Worm (Caenorhabditis elegans): ENCODE results near the gene pmk-2.

Gene pmk-2

DNA sequence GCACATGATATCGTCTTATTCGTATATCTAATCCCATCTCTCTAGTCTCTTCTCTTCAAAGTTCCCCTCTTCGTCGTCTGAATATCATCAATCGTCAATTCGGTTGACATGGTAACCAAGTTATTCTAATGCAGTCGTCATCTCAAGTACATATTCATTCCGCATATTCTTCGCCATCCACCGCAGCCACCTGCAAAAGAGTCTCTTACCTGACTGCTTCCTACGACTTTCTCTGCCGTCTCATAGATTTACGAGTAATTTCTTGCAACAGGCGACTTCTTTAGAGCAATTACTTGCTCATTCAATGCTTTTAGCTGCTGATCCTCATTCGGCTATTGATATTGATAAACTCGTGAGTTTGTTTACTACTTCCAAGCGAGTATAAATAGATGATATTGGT, 15.9 kb upstream of the pmk-2 start:
- TF ChIP-seq rbr-2 (tag; optimal IDR thresholded peaks at IDR 0.05) (no peak), ceh-44 (GFP tag; IDR thresholded peaks at IDR 0.05) (no peak), nhr-41 (GFP tag; IDR thresholded peaks at IDR 0.05) (no peak), unc-62 (GFP tag; optimal IDR thresholded peaks at IDR 0.05 in 1 of 2) (no peak), unc-62 (tag; optimal IDR thresholded peaks at IDR 0.05) (no peak), gei-8 (GFP tag; optimal IDR thresholded peaks at IDR 0.05) (no peak), madf-5 (GFP tag; IDR thresholded peaks at IDR 0.05) (no peak), mdt-29 (GFP tag; IDR thresholded peaks at IDR 0.05) (no peak), zip-11 (GFP tag; IDR thresholded peaks at IDR 0.05) (no peak), egl-43 (GFP tag; IDR thresholded peaks at IDR 0.05) (no peak)

DNA sequence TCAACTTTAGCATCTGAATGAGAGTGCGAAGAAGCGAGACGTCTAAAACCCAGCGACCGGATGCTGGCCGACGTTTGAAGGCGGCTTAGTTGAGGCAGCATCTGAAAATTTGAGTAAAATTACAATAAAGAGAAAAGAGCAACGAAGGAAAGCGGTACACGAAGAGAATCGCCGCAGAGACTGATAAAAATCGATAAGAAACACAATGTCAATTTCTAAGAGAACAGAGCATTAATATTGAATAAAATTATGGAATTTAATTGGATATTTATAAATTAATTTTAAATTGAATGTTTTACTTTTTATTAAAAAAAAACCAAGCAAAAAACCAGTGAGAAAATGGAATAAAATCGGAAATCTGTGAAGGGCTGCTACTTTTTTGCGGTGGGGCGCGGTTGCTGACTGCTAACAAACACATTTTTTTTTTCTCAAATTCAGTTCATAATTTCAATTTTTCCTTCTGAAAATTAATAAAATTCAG, 13.1 kb upstream of the pmk-2 start, which contains the start of the genes ndub-11 and moc-3:
Gene ndub-11 (minus strand): TSS at position 101 of the 481 bp plus-strand sequence.
Gene moc-3 (plus strand): TSS at position 431 of the 481 bp plus-strand sequence.
- TF ChIP-seq aha-1 (tag), result peak; percentile 13
- TF ChIP-seq nhr-102 (tag; optimal IDR thresholded peaks at IDR 0.05), result no peak
- TF ChIP-seq hlh-11 (tag; optimal IDR thresholded peaks at IDR 0.05), result no peak
- peak; percentile 26 for TF ChIP-seq mes-2 (tag; optimal IDR thresholded peaks at IDR 0.05; ENCODE audit: poor library complexity, severe bottlenecking)
- TF ChIP-seq lin-38 (GFP tag; IDR thresholded peaks at IDR 0.05), result peak; percentile 73

DNA sequence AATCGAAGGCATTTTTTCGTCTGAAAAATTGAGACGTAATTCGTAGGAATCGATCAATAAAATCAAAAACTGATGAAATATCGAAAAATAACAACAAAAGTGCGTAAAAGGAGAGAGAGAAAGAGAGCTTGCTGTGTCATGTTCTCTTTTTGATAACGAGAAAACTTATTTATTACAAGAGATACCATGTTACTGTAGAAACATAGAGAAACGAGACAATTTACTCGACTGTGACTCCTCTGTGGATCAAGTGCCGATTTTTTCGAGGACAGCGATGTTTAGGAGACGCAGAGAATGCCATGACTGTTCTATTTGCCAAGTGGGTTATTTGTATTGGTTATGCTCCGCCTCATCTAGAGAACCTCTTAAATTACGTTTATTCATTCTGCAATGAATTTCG, 9.8 kb upstream of the pmk-2 start, which contains the start of gene sph-1:
Gene sph-1 (minus strand): TSS at position 23 of the 400 bp plus-strand sequence.
- TF ChIP-seq mdl-1 (tag; optimal IDR thresholded peaks at IDR 0.05) (peak in 1 of 2 experiments; percentile 39), madf-9 (GFP tag; conservative IDR thresholded peaks at IDR 0.05) (no peak), nhr-10 (tag; optimal IDR thresholded peaks at IDR 0.05) (peak; percentile 50), ctbp-1 (GFP tag; IDR thresholded peaks at IDR 0.05) (no peak), php-3 (GFP tag; IDR thresholded peaks at IDR 0.05) (0 out of 2 replicates have a peak, but pooled peaks have one; percentile 25), dmd-6 (GFP tag; IDR thresholded peaks at IDR 0.05) (peak; percentile 45; the same call in 1 of the 2 replicates), nhr-237 (tag; optimal IDR thresholded peaks at IDR 0.05) (no peak), Y75B8A.6 (GFP tag; IDR thresholded peaks at IDR 0.05) (no peak), daf-16 (GFP tag; optimal IDR thresholded peaks at IDR 0.05) (no peak), daf-16 (tag; optimal IDR thresholded peaks at IDR 0.05) (peak; percentile 89), zip-11 (GFP tag; IDR thresholded peaks at IDR 0.05) (no peak), egl-27 (tag; optimal IDR thresholded peaks at IDR 0.05) (no peak), pqm-1 (tag; optimal IDR thresholded peaks at IDR 0.05) (peak; percentile 63), ztf-7 (tag; optimal IDR thresholded peaks at IDR 0.05) (peak; percentile 20), lin-39 (tag; optimal IDR thresholded peaks at IDR 0.05) (no peak), lsy-2 (tag; optimal IDR thresholded peaks at IDR 0.05) (peak in 1 of 2 experiments; percentile 65), nhr-6 (tag; optimal IDR thresholded peaks at IDR 0.05) (peak; percentile 31), dve-1 (tag; optimal IDR thresholded peaks at IDR 0.05; ENCODE audit: insufficient read depth) (peak; percentile 82), pha-4 (GFP tag; IDR thresholded peaks at IDR 0.05) (no peak; the same call in 1 of the 2 replicates), pha-4 (tag; optimal IDR thresholded peaks at IDR 0.05) (peak; percentile 84), ama-1 (optimal IDR thresholded peaks at IDR 0.05) (peak; percentile 55), nhr-77 (tag; optimal IDR thresholded peaks at IDR 0.05) (peak; percentile 16), nhr-102 (tag; optimal IDR thresholded peaks at IDR 0.05) (peak; percentile 49), nhr-76 (tag; optimal IDR thresholded peaks at IDR 0.05) (no peak), hlh-30 (tag; optimal IDR thresholded peaks at IDR 0.05; ENCODE audit: insufficient read depth) (peak; percentile 76), hif-1 (tag; optimal IDR thresholded peaks at IDR 0.05) (no peak), T20F7.1 (GFP tag; optimal IDR thresholded peaks at IDR 0.05) (peak; percentile 61), hlh-11 (tag; optimal IDR thresholded peaks at IDR 0.05) (peak; percentile 65), mep-1 (tag; optimal IDR thresholded peaks at IDR 0.05) (peak; percentile 75), hmg-1.1 (GFP tag; IDR thresholded peaks at IDR 0.05) (peak; percentile 31; the same call in 1 of the 2 replicates), rbr-2 (tag; optimal IDR thresholded peaks at IDR 0.05) (no peak), mes-2 (tag; optimal IDR thresholded peaks at IDR 0.05; ENCODE audit: poor library complexity, severe bottlenecking) (peak; percentile 52), skn-1 (tag; optimal IDR thresholded peaks at IDR 0.05) (no peak), lin-38 (GFP tag; IDR thresholded peaks at IDR 0.05) (peak; percentile 43), nhr-28 (tag; optimal IDR thresholded peaks at IDR 0.05) (peak; percentile 52), mxl-3 (GFP tag; optimal IDR thresholded peaks at IDR 0.05) (peak; percentile 15), lin-1 (GFP tag; IDR thresholded peaks at IDR 0.05) (no peak), R02D3.7 (tag; optimal IDR thresholded peaks at IDR 0.05) (no peak)

Measured in whole organism, L4 larva.